Worm (Caenorhabditis elegans): ENCODE results near the gene vit-3.

The vit-3 gene

DNA sequence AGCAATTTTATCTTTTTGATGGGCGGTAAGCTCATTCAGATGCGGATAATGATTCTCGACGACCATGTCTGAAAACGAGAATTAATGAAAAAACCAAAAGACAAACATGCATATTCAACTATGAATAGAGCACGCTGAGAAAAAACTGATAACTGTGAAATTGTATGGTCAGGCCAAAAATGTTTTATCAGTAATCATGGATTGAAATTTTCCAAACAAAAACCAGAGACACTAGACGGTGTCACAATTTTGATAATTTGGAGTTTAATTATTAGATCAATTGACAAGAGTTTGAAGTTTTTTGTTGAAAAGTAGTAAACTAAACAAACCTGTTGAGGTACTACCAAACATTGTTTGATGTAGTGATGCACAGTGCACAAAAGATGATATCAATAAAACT lies 28.0 kb upstream of the vit-3 start, which contains the start of gene cgr-1:
cgr-1 (minus strand) TSS at position 68 of the 400 bp plus-strand sequence.
- TF ChIP-seq klf-2 (GFP tag; conservative IDR thresholded peaks at IDR 0.05) (no peak), ztf-23 (GFP tag; IDR thresholded peaks at IDR 0.05) (no peak), flt-1 (GFP tag; IDR thresholded peaks at IDR 0.05) (no peak), ref-1 (GFP tag; conservative IDR thresholded peaks at IDR 0.05) (no peak), tab-1 (GFP tag; IDR thresholded peaks at IDR 0.05) (no peak), ztf-29 (GFP tag; IDR thresholded peaks at IDR 0.05) (no peak)

DNA sequence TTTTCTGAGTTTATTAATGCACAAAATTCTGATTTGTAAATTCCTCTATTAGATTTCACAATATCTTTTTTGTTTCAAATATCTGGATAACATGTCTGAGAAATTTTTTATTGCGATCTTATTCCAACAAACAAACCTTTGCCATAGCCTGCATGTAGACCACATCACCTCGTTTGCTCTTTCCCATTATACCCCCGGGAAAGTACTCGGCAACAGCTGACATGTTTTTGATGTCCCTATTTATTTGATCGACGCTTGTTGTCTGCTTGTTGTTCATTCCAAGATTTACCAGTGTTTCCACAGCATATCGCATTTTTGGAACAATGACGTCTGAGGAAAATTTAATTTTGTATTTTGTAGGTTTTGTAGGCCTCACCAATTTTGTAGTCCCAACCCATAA lies 27.5 kb upstream of the vit-3 start:
- TF ChIP-seq klf-2 (GFP tag; conservative IDR thresholded peaks at IDR 0.05): no peak
- TF ChIP-seq ztf-23 (GFP tag; IDR thresholded peaks at IDR 0.05): no peak

- no peak for TF ChIP-seq cog-1 (tag; optimal IDR thresholded peaks at IDR 0.05)
- no peak for TF ChIP-seq ztf-23 (GFP tag; IDR thresholded peaks at IDR 0.05)
- TF ChIP-seq tab-1 (GFP tag; IDR thresholded peaks at IDR 0.05): no peak
Observed at ce11 chrX:3596967-3597366, 24.6 kb upstream of the vit-3 start.

ce11 chrX:3596303-3596772 lies 24.0 kb upstream of the vit-3 start, which contains the start of gene T27A10.6:
T27A10.6 (minus strand) TSS chrX:3596353.
- TF ChIP-seq cog-1 (tag; optimal IDR thresholded peaks at IDR 0.05) (no peak), klf-2 (GFP tag; conservative IDR thresholded peaks at IDR 0.05) (no peak), tab-1 (GFP tag; IDR thresholded peaks at IDR 0.05) (no peak), ref-1 (GFP tag; conservative IDR thresholded peaks at IDR 0.05) (no peak), ztf-29 (GFP tag; IDR thresholded peaks at IDR 0.05) (no peak), med-1 (GFP tag; optimal IDR thresholded peaks at IDR 0.05; ENCODE audit: insufficient read depth) (no peak), flt-1 (GFP tag; IDR thresholded peaks at IDR 0.05) (no peak), ztf-23 (GFP tag; IDR thresholded peaks at IDR 0.05) (no peak), T22C8.4 (GFP tag; IDR thresholded peaks at IDR 0.05) (no peak)

DNA sequence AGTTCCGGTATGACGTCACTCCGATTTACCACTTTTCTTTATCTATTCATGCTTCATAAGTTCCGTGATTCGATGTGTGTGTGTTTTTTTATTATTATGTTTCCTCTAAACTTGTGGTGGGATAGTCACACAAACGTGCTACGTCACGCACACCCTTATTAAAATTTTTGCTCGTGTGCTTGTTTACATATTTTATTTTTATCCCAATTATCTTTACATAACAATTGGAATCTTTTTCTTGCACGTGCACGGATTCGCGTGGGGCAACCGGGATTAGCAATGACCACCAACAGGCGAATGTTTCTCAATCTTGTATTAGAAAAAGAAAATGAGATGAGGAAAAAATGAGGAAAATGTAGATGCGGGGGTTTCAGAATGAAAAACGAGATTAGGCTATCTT lies 18.2 kb upstream of the vit-3 start:
- no peak for TF ChIP-seq cog-1 (tag; optimal IDR thresholded peaks at IDR 0.05)
- no peak for TF ChIP-seq klf-2 (GFP tag; conservative IDR thresholded peaks at IDR 0.05)
- TF ChIP-seq ztf-29 (GFP tag; IDR thresholded peaks at IDR 0.05): no peak
- no peak for TF ChIP-seq T22C8.4 (GFP tag; IDR thresholded peaks at IDR 0.05)
- no peak for TF ChIP-seq med-1 (GFP tag; optimal IDR thresholded peaks at IDR 0.05; ENCODE audit: insufficient read depth)
- TF ChIP-seq tab-1 (GFP tag; IDR thresholded peaks at IDR 0.05): no peak
- TF ChIP-seq ref-1 (GFP tag; conservative IDR thresholded peaks at IDR 0.05): no peak
- TF ChIP-seq flt-1 (GFP tag; IDR thresholded peaks at IDR 0.05): no peak
- no peak for TF ChIP-seq ztf-23 (GFP tag; IDR thresholded peaks at IDR 0.05)

- TF ChIP-seq ref-1 (GFP tag; conservative IDR thresholded peaks at IDR 0.05) (no peak), klf-2 (GFP tag; conservative IDR thresholded peaks at IDR 0.05) (no peak), cog-1 (tag; optimal IDR thresholded peaks at IDR 0.05) (no peak), ztf-29 (GFP tag; IDR thresholded peaks at IDR 0.05) (no peak), tab-1 (GFP tag; IDR thresholded peaks at IDR 0.05) (no peak), med-1 (GFP tag; optimal IDR thresholded peaks at IDR 0.05; ENCODE audit: insufficient read depth) (no peak), T22C8.4 (GFP tag; IDR thresholded peaks at IDR 0.05) (no peak), flt-1 (GFP tag; IDR thresholded peaks at IDR 0.05) (no peak), ztf-23 (GFP tag; IDR thresholded peaks at IDR 0.05) (no peak)
Observed at ce11 chrX:3585625-3586024, 13.3 kb upstream of the vit-3 start, which contains the start of gene T27A10.2. T27A10.2 (plus strand) TSS chrX:3585957.

DNA sequence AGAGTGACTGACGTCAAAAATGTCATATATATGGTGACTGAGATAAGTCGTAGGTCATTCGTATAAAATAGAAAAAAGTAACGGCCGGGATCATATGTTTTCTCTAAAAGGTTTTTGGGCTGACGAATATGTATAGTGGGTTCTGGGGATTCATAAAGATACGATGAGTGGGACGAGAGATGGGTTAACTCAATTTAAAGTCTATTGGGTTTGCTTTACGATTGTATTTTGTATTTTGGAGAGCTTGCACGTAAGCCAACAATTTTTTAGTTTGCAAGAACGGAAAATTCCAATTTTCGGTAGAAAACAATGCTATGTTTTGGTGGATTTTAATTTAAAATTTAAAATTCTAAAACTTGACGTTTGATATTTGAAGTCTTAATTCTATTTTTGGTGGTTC lies 12.1 kb upstream of the vit-3 start:
- no peak for TF ChIP-seq ztf-29 (GFP tag; IDR thresholded peaks at IDR 0.05)
- TF ChIP-seq cog-1 (tag; optimal IDR thresholded peaks at IDR 0.05): no peak

DNA sequence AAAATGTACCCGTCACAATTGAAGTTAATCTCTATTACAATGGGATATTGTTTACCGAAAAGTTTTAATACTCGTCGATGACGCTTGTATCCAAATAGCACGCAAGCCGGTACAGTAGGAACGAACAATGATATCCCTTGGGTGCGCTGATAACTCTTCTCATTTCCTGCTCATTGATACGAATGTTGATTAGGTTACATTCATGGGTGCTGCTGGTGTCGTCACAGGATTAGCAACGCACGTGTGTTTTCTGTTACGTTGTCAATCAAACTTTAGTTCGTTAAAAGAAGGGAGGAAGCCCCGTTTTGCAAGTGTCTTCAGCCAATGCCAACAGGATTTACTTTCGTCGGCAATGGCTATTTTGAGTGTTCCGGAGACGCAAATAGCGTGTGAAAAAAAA lies 11.1 kb upstream of the vit-3 start:
- TF ChIP-seq T22C8.4 (GFP tag; IDR thresholded peaks at IDR 0.05) (no peak), ref-1 (GFP tag; conservative IDR thresholded peaks at IDR 0.05) (no peak), klf-2 (GFP tag; conservative IDR thresholded peaks at IDR 0.05) (no peak)

ce11 chrX:3581813-3582212 lies 9.5 kb upstream of the vit-3 start:
- TF ChIP-seq flt-1 (GFP tag; IDR thresholded peaks at IDR 0.05) (no peak), med-1 (GFP tag; optimal IDR thresholded peaks at IDR 0.05; ENCODE audit: insufficient read depth) (no peak), ztf-29 (GFP tag; IDR thresholded peaks at IDR 0.05) (no peak), cog-1 (tag; optimal IDR thresholded peaks at IDR 0.05) (no peak), tab-1 (GFP tag; IDR thresholded peaks at IDR 0.05) (no peak), T22C8.4 (GFP tag; IDR thresholded peaks at IDR 0.05) (no peak), klf-2 (GFP tag; conservative IDR thresholded peaks at IDR 0.05) (no peak), ref-1 (GFP tag; conservative IDR thresholded peaks at IDR 0.05) (no peak), ztf-23 (GFP tag; IDR thresholded peaks at IDR 0.05) (no peak)

DNA sequence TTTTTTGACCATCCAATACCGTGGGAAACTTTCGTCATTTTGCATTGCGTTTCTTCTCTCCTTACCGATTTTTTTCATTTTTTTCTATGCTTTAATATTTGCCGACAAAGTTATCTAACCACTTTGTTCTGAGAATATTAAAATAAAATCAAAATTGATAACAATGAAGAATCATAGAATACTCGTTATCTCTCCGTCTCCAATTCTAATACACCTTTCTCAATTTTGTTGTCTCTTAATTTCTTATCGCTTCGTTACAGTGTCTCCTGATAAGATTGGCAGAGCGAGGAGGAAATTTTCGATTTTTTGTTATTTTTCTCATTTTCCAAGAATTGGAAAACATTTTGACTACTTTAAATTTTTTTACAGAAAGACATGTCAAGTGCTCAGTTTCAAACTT lies 3.9 kb upstream of the vit-3 start, which contains the start of gene ckc-1:
ckc-1 (plus strand) TSS at position 368 of the 400 bp plus-strand sequence.
- TF ChIP-seq T22C8.4 (GFP tag; IDR thresholded peaks at IDR 0.05) (no peak), flt-1 (GFP tag; IDR thresholded peaks at IDR 0.05) (no peak), ztf-23 (GFP tag; IDR thresholded peaks at IDR 0.05) (no peak), cog-1 (tag; optimal IDR thresholded peaks at IDR 0.05) (no peak), ref-1 (GFP tag; conservative IDR thresholded peaks at IDR 0.05) (no peak), med-1 (GFP tag; optimal IDR thresholded peaks at IDR 0.05; ENCODE audit: insufficient read depth) (no peak), tab-1 (GFP tag; IDR thresholded peaks at IDR 0.05) (no peak)

ce11 chrX:3573482-3573881 lies 1.1 kb upstream of the vit-3 start, which contains the start of gene T27A10.5:
T27A10.5 (minus strand) TSS chrX:3573582.
- TF ChIP-seq klf-2 (GFP tag; conservative IDR thresholded peaks at IDR 0.05): no peak
- no peak for TF ChIP-seq ztf-29 (GFP tag; IDR thresholded peaks at IDR 0.05)
- no peak for TF ChIP-seq tab-1 (GFP tag; IDR thresholded peaks at IDR 0.05)
- no peak for TF ChIP-seq ztf-23 (GFP tag; IDR thresholded peaks at IDR 0.05)
- no peak for TF ChIP-seq cog-1 (tag; optimal IDR thresholded peaks at IDR 0.05)
- no peak for TF ChIP-seq T22C8.4 (GFP tag; IDR thresholded peaks at IDR 0.05)
- no peak for TF ChIP-seq flt-1 (GFP tag; IDR thresholded peaks at IDR 0.05)
- TF ChIP-seq ref-1 (GFP tag; conservative IDR thresholded peaks at IDR 0.05): no peak
- TF ChIP-seq med-1 (GFP tag; optimal IDR thresholded peaks at IDR 0.05; ENCODE audit: insufficient read depth): no peak
